Worm (Caenorhabditis elegans) whole organism, mixed stage, embryonic: ENCODE results near the gene idpb-2.

ENCODE experiments used
- M03D4.4 ChIP-seq: sonication (generic microtip); optimal IDR thresholded peaks from 2 replicates; lab custom pipeline; 2017; ENCODE audit warnings: mild to moderate bottlenecking, missing genetic modification characterization, missing compliant biosample characterization
- bed-3 ChIP-seq: fragments of 200-800 bp; sonication (Bioruptor generic); optimal IDR thresholded peaks from 3 replicates; lab custom pipeline; 2018; ENCODE audit warnings: mild to moderate bottlenecking, missing genetic modification characterization, moderate library complexity, missing compliant biosample characterization
- blmp-1 ChIP-seq: fragments of 150-350 bp; optimal IDR thresholded peaks from 2 replicates; lab custom pipeline; 2014; ENCODE audit warnings: missing biosample characterization, missing genetic modification characterization
- ceh-39 ChIP-seq: fragments of 150-350 bp; optimal IDR thresholded peaks from 2 replicates; lab custom pipeline; 2014; ENCODE audit warnings: missing biosample characterization, missing genetic modification characterization
- ceh-43 ChIP-seq: fragments of 200-800 bp; sonication (Bioruptor generic); optimal IDR thresholded peaks from 2 replicates; lab custom pipeline; 2018; ENCODE audit warnings: mild to moderate bottlenecking, missing genetic modification characterization, moderate library complexity, missing compliant biosample characterization
- ceh-83 ChIP-seq: fragments of 200-800 bp; sonication (Bioruptor generic); optimal IDR thresholded peaks from 2 replicates; lab custom pipeline; 2018; ENCODE audit warnings: mild to moderate bottlenecking, missing genetic modification characterization, missing compliant biosample characterization
- ces-1 ChIP-seq: fragments of 150-350 bp; optimal IDR thresholded peaks from 2 replicates; lab custom pipeline; 2014; ENCODE audit warnings: missing biosample characterization, missing genetic modification reagents, missing genetic modification characterization
- drap-1 ChIP-seq: fragments of 200-800 bp; sonication (Bioruptor generic); optimal IDR thresholded peaks from 3 replicates; lab custom pipeline; 2018; ENCODE audit warnings: mild to moderate bottlenecking, missing genetic modification characterization, missing compliant biosample characterization
- elt-1 ChIP-seq: sonication (generic microtip); optimal IDR thresholded peaks from 2 replicates; lab custom pipeline; 2017; ENCODE audit warnings: missing genetic modification characterization, mild to moderate bottlenecking, missing compliant biosample characterization, antibody characterized with exemption, moderate library complexity, borderline replicate concordance; ENCODE audit not compliant: insufficient read depth
- elt-3 ChIP-seq: fragments of 150-350 bp; optimal IDR thresholded peaks from 2 replicates; lab custom pipeline; 2014; ENCODE audit warnings: missing biosample characterization, missing genetic modification characterization
- flh-1 ChIP-seq: fragments of 200-800 bp; sonication (Bioruptor generic); optimal IDR thresholded peaks from 2 replicates; lab custom pipeline; 2018; ENCODE audit warnings: mild to moderate bottlenecking, missing genetic modification characterization, moderate library complexity, missing compliant biosample characterization
- ham-2 ChIP-seq: fragments of 200-800 bp; sonication (Bioruptor generic); optimal IDR thresholded peaks from 2 replicates; lab custom pipeline; 2018; ENCODE audit warnings: mild to moderate bottlenecking, missing genetic modification characterization, missing compliant biosample characterization
- hlh-1 ChIP-seq: fragments of 150-350 bp; optimal IDR thresholded peaks from 2 replicates; lab custom pipeline; 2014; ENCODE audit warnings: missing biosample characterization, missing genetic modification reagents, missing genetic modification characterization
- lin-13 ChIP-seq: fragments of 150-350 bp; optimal IDR thresholded peaks from 2 replicates; lab custom pipeline; 2014; ENCODE audit warnings: missing biosample characterization, missing genetic modification characterization
- lin-32 ChIP-seq: fragments of 200-800 bp; sonication (Bioruptor generic); optimal IDR thresholded peaks from 2 replicates; lab custom pipeline; 2018; ENCODE audit warnings: mild to moderate bottlenecking, missing genetic modification characterization, missing compliant biosample characterization
- lsy-2 ChIP-seq: fragments of 150-350 bp; optimal IDR thresholded peaks from 2 replicates; lab custom pipeline; 2014; ENCODE audit warnings: missing biosample characterization, missing genetic modification characterization
- mab-5 ChIP-seq: fragments of 150-350 bp; optimal IDR thresholded peaks from 2 replicates; lab custom pipeline; 2014; ENCODE audit warnings: missing biosample characterization, missing genetic modification characterization
- mep-1 ChIP-seq: fragments of 150-350 bp; optimal IDR thresholded peaks from 2 replicates; lab custom pipeline; 2017; ENCODE audit warnings: missing biosample characterization, missing genetic modification reagents, missing genetic modification characterization, inconsistent platforms
- mls-2 ChIP-seq: sonication (generic microtip); optimal IDR thresholded peaks from 2 replicates; lab custom pipeline; 2016; ENCODE audit warnings: mild to moderate bottlenecking, missing genetic modification characterization, moderate library complexity, missing compliant biosample characterization
- nhr-2 ChIP-seq: fragments of 150-350 bp; optimal IDR thresholded peaks from 2 replicates; lab custom pipeline; 2014; ENCODE audit warnings: missing biosample characterization, missing genetic modification characterization
- nhr-237 ChIP-seq: fragments of 150-350 bp; optimal IDR thresholded peaks from 2 replicates; lab custom pipeline; 2014; ENCODE audit warnings: missing biosample characterization, missing genetic modification characterization
- nhr-28 ChIP-seq: fragments of 150-350 bp; optimal IDR thresholded peaks from 2 replicates; lab custom pipeline; 2014; ENCODE audit warnings: missing biosample characterization, missing genetic modification characterization
- nhr-76 ChIP-seq: sonication (generic microtip); optimal IDR thresholded peaks from 2 replicates; lab custom pipeline; 2017; ENCODE audit warnings: missing biosample characterization, missing genetic modification characterization
- pha-4 ChIP-seq: fragments of 150-350 bp; optimal IDR thresholded peaks from 2 replicates; lab custom pipeline; 2018; ENCODE audit warnings: missing biosample characterization, missing genetic modification reagents, missing genetic modification characterization
- sem-2 ChIP-seq: fragments of 200-800 bp; sonication (Bioruptor generic); optimal IDR thresholded peaks from 2 replicates; lab custom pipeline; 2018; ENCODE audit warnings: mild to moderate bottlenecking, missing genetic modification characterization, missing compliant biosample characterization
- snpc-4 ChIP-seq: fragments of 150-350 bp; optimal IDR thresholded peaks from 2 replicates; lab custom pipeline; 2014; ENCODE audit warnings: missing biosample characterization, missing genetic modification characterization
- tbx-8 ChIP-seq: fragments of 200-800 bp; sonication (Bioruptor generic); optimal IDR thresholded peaks from 2 replicates; lab custom pipeline; 2018; ENCODE audit warnings: mild to moderate bottlenecking, missing genetic modification characterization, moderate library complexity, missing compliant biosample characterization
- unc-120 ChIP-seq: sonication (generic microtip); optimal IDR thresholded peaks from 2 replicates; lab custom pipeline; 2017; ENCODE audit warnings: missing genetic modification characterization, missing compliant biosample characterization; ENCODE audit not compliant: poor library complexity, severe bottlenecking
- unc-39 ChIP-seq: fragments of 150-350 bp; optimal IDR thresholded peaks from 2 replicates; lab custom pipeline; 2014; ENCODE audit warnings: missing biosample characterization, missing genetic modification characterization
- unc-62 ChIP-seq: fragments of 150-350 bp; optimal IDR thresholded peaks from 2 replicates; lab custom pipeline; 2014; ENCODE audit warnings: missing biosample characterization, missing genetic modification reagents, missing genetic modification characterization
- zip-8 ChIP-seq: fragments of 150-350 bp; optimal IDR thresholded peaks from 2 replicates; lab custom pipeline; 2014; ENCODE audit warnings: missing biosample characterization, missing genetic modification characterization

idpb-2 gene

DNA sequence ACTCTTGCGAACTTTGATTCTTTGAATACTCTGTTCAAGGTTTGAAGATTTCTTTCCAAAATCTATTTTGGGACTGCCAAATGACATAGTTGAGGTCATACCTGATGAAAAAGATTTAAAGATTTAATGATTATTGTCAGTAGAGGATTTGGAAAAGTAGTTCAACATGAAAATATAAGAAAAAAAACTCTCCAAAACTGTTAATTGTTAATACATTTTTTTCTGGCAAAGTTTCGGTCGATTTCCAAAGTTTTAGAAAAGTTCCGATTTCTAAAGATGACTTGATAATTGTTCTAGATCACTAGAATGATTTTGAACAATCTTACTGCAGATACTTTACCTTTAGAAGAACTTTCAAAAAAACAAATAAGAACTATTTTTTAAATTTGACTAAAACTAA is 1.8 kb upstream of the idpb-2 start, which contains the start of gene C27A2.7:
TSS of gene C27A2.7 (minus strand) at position 101 of the 400 bp plus-strand sequence.
- TF ChIP-seq elt-3 (no peak), ces-1 (GFP tag; lab: Kevin White, UChicago) (no peak), tbx-8 (GFP tag; lab: Kevin White, UChicago) (no peak), hlh-1 (no peak), mab-5 (tag; lab: Kevin White, UChicago) (no peak), snpc-4 (tag; lab: Kevin White, UChicago) (no peak), lin-13 (tag; lab: Kevin White, UChicago) (no peak), drap-1 (GFP tag; lab: Kevin White, UChicago) (no peak), unc-62 (no peak), mls-2 (no peak), unc-120 (tag; lab: Kevin White, UChicago) (no peak), elt-1 (tag; lab: Kevin White, UChicago) (no peak), blmp-1 (tag; lab: Kevin White, UChicago) (no peak), nhr-237 (tag; lab: Kevin White, UChicago) (no peak), flh-1 (no peak), sem-2 (GFP tag; lab: Kevin White, UChicago) (no peak), M03D4.4 (no peak)
- TF ChIP-seq, all 35 proteins: peak for 0

DNA sequence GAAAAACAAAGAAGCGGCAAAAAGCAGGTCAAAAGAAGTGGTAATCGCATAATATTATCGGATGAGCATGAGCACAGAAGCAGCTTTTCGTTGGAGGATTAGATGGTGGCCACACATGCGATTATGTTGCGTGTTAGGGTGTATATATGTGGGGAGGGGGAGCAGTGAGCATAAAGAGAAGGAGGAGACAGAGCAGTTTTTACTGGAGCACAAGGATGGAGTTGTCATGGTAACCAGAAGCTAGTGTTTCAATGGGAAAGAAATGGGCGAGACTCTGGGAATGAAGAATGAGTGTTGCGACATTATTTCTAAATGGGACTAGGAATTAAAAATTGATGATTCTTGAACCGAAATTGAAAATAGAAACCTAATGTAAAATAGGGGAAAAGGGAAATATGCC is 1.5 kb downstream of the idpb-2 start, which contains the start of gene C27A2.8:
TSS of gene C27A2.8 (minus strand) at position 117 of the 400 bp plus-strand sequence.
- TF ChIP-seq drap-1 (GFP tag; lab: Kevin White, UChicago) (no peak), ceh-43 (GFP tag; lab: Kevin White, UChicago) (no peak), blmp-1 (tag; lab: Kevin White, UChicago) (no peak), nhr-237 (tag; lab: Kevin White, UChicago) (no peak), mab-5 (tag; lab: Kevin White, UChicago) (no peak), unc-39 (tag; lab: Kevin White, UChicago) (no peak), ceh-83 (GFP tag; lab: Kevin White, UChicago) (no peak), nhr-76 (tag; lab: Kevin White, UChicago) (no peak), ham-2 (GFP tag; lab: Kevin White, UChicago) (no peak), lin-13 (tag; lab: Kevin White, UChicago) (no peak), ces-1 (GFP tag; lab: Kevin White, UChicago) (no peak), flh-1 (no peak), unc-62 (no peak), zip-8 (no peak), M03D4.4 (no peak), lsy-2 (no peak), bed-3 (GFP tag; lab: Kevin White, UChicago) (no peak), hlh-1 (no peak), tbx-8 (GFP tag; lab: Kevin White, UChicago) (no peak), lin-32 (no peak)
- TF ChIP-seq, all 35 proteins: peak for 0

DNA sequence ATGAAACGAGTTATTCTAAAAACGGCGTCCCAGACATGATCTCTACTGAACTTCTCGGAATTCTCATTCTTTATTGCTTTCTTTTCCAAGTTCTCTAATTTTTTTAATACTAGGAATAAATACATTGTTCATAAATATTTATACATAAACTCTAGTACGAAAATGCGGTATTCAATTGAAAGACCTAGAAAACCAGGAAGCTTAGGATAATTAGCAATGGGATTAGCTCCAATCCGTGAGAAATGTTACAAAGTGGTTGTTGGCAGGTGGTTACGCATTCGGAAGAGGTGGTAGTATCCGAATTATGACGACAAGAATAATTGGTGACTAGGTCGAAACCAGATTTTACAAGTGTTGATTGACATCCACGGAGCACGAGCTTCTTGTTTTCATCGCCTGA is 2.5 kb downstream of the idpb-2 start:
- TF ChIP-seq tbx-8 (GFP tag; lab: Kevin White, UChicago), result no peak
- no peak for TF ChIP-seq lin-32
- no peak for TF ChIP-seq mep-1 (tag; lab: Kevin White, UChicago)
- no peak for TF ChIP-seq nhr-2 (tag; lab: Kevin White, UChicago)

DNA sequence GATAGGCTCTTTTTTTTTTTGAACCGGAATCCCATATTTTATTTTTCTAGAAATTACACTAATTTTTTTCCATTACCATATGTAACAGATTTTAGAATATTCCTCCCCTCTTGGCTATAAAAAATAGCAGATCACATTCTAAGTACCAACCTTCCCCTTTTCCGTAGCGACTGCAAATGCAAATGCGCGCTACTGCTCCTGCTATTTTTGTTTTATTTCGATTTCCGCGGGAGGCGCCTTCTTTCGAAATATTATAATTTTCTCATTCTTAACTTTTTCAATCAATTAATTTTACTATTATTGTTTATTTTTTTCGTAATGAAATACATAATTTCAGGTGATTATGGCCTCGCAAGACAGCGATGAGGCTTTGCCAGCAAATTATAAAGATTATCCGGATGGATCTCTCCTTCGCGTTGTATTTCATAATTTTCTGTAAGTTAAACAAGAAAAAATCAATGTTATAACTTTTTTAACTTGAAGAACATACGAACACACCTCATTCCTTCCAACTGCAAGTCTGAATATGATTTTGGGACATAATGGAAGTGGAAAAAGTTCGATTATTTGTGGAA is 7.5 kb downstream of the idpb-2 start, which contains the start of gene smc-5:
TSS of gene smc-5 (plus strand) at position 332 of the 575 bp plus-strand sequence.
- TF ChIP-seq nhr-2 (tag; lab: Kevin White, UChicago), result no peak
- TF ChIP-seq ceh-39 (tag; lab: Kevin White, UChicago), result peak; percentile 42
- TF ChIP-seq nhr-237 (tag; lab: Kevin White, UChicago), result peak; percentile 56
- TF ChIP-seq mep-1 (tag; lab: Kevin White, UChicago), result peak; percentile 86
- peak; percentile 85 for TF ChIP-seq lsy-2
- peak; percentile 56 for TF ChIP-seq ces-1 (GFP tag; lab: Kevin White, UChicago)
- no peak for TF ChIP-seq flh-1
- peak; percentile 26 for TF ChIP-seq unc-120 (tag; lab: Kevin White, UChicago)
- TF ChIP-seq hlh-1, result peak; percentile 57
- peak; percentile 8 for TF ChIP-seq pha-4
- TF ChIP-seq, all 35 proteins: peak for 8

DNA sequence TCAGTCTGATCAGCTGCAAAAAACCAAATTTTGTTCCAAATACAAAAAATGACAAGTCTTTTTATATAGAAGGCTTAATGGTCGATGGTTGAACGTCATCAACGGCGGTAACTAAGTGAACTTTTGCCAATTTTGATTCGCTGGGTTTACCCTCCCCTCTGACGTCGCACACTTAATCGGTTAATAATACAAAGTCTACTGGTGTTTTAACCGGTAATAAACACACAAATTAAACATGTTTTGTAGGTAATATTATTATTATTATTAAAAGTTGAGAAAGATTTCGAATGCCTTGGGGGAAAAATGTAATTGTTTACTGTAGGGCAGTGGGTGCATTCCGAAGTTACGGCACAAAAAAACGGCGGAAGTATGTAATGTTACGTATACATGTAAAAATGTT is 8.7 kb downstream of the idpb-2 start, which contains the start of gene pho-12:
TSS of gene pho-12 (minus strand) at position 101 of the 400 bp plus-strand sequence.
- no peak for TF ChIP-seq nhr-28
- no peak for TF ChIP-seq nhr-237 (tag; lab: Kevin White, UChicago)
- TF ChIP-seq, all 35 proteins: peak for 0
